Worm (Caenorhabditis elegans) whole organism, young adult: ENCODE data around the gene let-99.

Source experiments
- B0035.1 ChIP-seq: sonication (generic microtip); optimal IDR thresholded peaks from 2 replicates; lab custom pipeline; 2016; ENCODE audit warnings: missing genetic modification characterization, mild to moderate bottlenecking, missing compliant biosample characterization, missing genotype, missing genetic modification reagents
- B0261.1 ChIP-seq: sonication (generic microtip); optimal IDR thresholded peaks from 2 replicates; lab custom pipeline; 2016; ENCODE audit warnings: mild to moderate bottlenecking, missing genetic modification characterization, moderate library complexity, missing compliant biosample characterization
- B0336.3 ChIP-seq: fragments of 200-800 bp; sonication (Bioruptor generic); IDR thresholded peaks from 2 replicates; pipeline ENCODE4 v1.3.6; 2022; ENCODE audit warnings: missing genetic modification characterization, missing compliant biosample characterization
- C17E4.6 ChIP-seq: fragments of 200-800 bp; sonication (Bioruptor generic); IDR thresholded peaks from 2 replicates; pipeline ENCODE4 v1.3.6; 2022; ENCODE audit warnings: missing genetic modification reagents, missing genetic modification characterization, missing compliant biosample characterization
- F33H1.4 ChIP-seq: fragments of 200-800 bp; sonication (Bioruptor generic); IDR thresholded peaks from 2 replicates; pipeline ENCODE4 v1.3.6; 2022; ENCODE audit warnings: missing genetic modification reagents, missing genetic modification characterization, missing compliant biosample characterization
- F39B2.1 ChIP-seq: fragments of 200-800 bp; sonication (Bioruptor generic); IDR thresholded peaks from 2 replicates; pipeline ENCODE4 v1.3.6; 2022; ENCODE audit warnings: missing genetic modification reagents, missing genetic modification characterization, missing compliant biosample characterization
- F49E8.2 ChIP-seq: sonication (generic microtip); optimal IDR thresholded peaks from 3 replicates; lab custom pipeline; 2017; ENCODE audit warnings: missing genetic modification characterization, mild to moderate bottlenecking, missing compliant biosample characterization, antibody characterized with exemption, moderate library complexity; ENCODE audit not compliant: insufficient read depth
- F52B5.7 ChIP-seq: sonication (generic microtip); optimal IDR thresholded peaks from 2 replicates; lab custom pipeline; 2016; ENCODE audit warnings: mild to moderate bottlenecking, missing genetic modification characterization, missing compliant biosample characterization
- F55B11.4 ChIP-seq: sonication (generic microtip); optimal IDR thresholded peaks from 2 replicates; lab custom pipeline; 2016; ENCODE audit warnings: missing compliant biosample characterization, missing genetic modification characterization, borderline replicate concordance; ENCODE audit not compliant: insufficient read depth
- T26A5.8 ChIP-seq: sonication (generic microtip); optimal IDR thresholded peaks from 2 replicates; lab custom pipeline; 2016; ENCODE audit warnings: missing genetic modification characterization, missing compliant biosample characterization
- Y56A3A.18 ChIP-seq: fragments of 200-800 bp; sonication (Bioruptor generic); IDR thresholded peaks from 2 replicates; pipeline ENCODE4 v1.3.6; 2022; ENCODE audit warnings: missing genetic modification reagents, missing genetic modification characterization, missing compliant biosample characterization
- Y67H2A.10 ChIP-seq: fragments of 200-800 bp; sonication (Bioruptor generic); conservative IDR thresholded peaks from 2 replicates; pipeline ENCODE4 v1.3.6; 2022; ENCODE audit warnings: missing genetic modification reagents, missing genetic modification characterization, missing compliant biosample characterization
- Y79H2A.3 ChIP-seq: fragments of 200-800 bp; sonication (Bioruptor generic); conservative IDR thresholded peaks from 2 replicates; pipeline ENCODE4 v1.3.6; 2022; ENCODE audit warnings: missing genetic modification reagents, missing genetic modification characterization, missing compliant biosample characterization
- Y95B8A.8 ChIP-seq: fragments of 200-800 bp; sonication (Bioruptor generic); IDR thresholded peaks from 2 replicates; pipeline ENCODE4 v1.3.6; 2022; ENCODE audit warnings: missing genetic modification reagents, missing genetic modification characterization, missing compliant biosample characterization
- akir-1 ChIP-seq: fragments of 200-800 bp; sonication (Bioruptor generic); optimal IDR thresholded peaks from 2 replicates; lab custom pipeline; 2018; ENCODE audit warnings: mild to moderate bottlenecking, missing genetic modification characterization, moderate library complexity, missing compliant biosample characterization
- ama-1 ChIP-seq, 3 experiments: fragments of 150-350 bp in 1 of 3; sonication (generic microtip) in 2 of 3; optimal IDR thresholded peaks; 2 replicates each; lab custom pipeline; 2014 to 2018; ENCODE audit warnings: missing biosample characterization in 2 of 3, missing genetic modification characterization in 2 of 3, missing genetic modification reagents in 2 of 3
- aptf-2 ChIP-seq: fragments of 200-800 bp; sonication (Bioruptor generic); conservative IDR thresholded peaks from 2 replicates; pipeline ENCODE4 v1.3.6; 2022; ENCODE audit warnings: missing genetic modification reagents, missing genetic modification characterization, missing compliant biosample characterization
- atf-7 ChIP-seq: sonication (generic microtip); optimal IDR thresholded peaks from 2 replicates; lab custom pipeline; 2017; ENCODE audit warnings: mild to moderate bottlenecking, missing genetic modification characterization, missing compliant biosample characterization
- athp-1 ChIP-seq: sonication (generic microtip); optimal IDR thresholded peaks from 2 replicates; lab custom pipeline; 2017; ENCODE audit warnings: mild to moderate bottlenecking, missing genetic modification characterization, missing compliant biosample characterization
- attf-6 ChIP-seq: fragments of 200-800 bp; sonication (Bioruptor generic); IDR thresholded peaks from 2 replicates; pipeline ENCODE4 v1.3.6; 2022; ENCODE audit warnings: missing genetic modification reagents, missing genetic modification characterization, missing compliant biosample characterization
- bed-2 ChIP-seq: fragments of 200-800 bp; sonication (Bioruptor generic); IDR thresholded peaks from 2 replicates; pipeline ENCODE4 v1.3.6; 2022; ENCODE audit warnings: missing genetic modification reagents, missing genetic modification characterization, missing compliant biosample characterization
- ccch-3 ChIP-seq: fragments of 200-800 bp; sonication (Bioruptor generic); optimal IDR thresholded peaks from 2 replicates; lab custom pipeline; 2018; ENCODE audit warnings: mild to moderate bottlenecking, missing genetic modification characterization, missing compliant biosample characterization
- ceh-100 ChIP-seq: fragments of 200-800 bp; sonication (Bioruptor generic); IDR thresholded peaks from 2 replicates; pipeline ENCODE4 v1.3.6; 2022; ENCODE audit warnings: missing genetic modification reagents, missing genetic modification characterization, missing compliant biosample characterization
- ceh-27 ChIP-seq: fragments of 200-800 bp; sonication (Bioruptor generic); optimal IDR thresholded peaks from 2 replicates; lab custom pipeline; 2018; ENCODE audit warnings: mild to moderate bottlenecking, missing genetic modification characterization, moderate library complexity, missing compliant biosample characterization
- ceh-58 ChIP-seq: fragments of 200-800 bp; sonication (Bioruptor generic); IDR thresholded peaks from 2 replicates; pipeline ENCODE4 v1.3.6; 2022; ENCODE audit warnings: missing genetic modification characterization, missing compliant biosample characterization
- ceh-91 ChIP-seq: fragments of 200-800 bp; sonication (Bioruptor generic); IDR thresholded peaks from 2 replicates; pipeline ENCODE4 v1.3.6; 2022; ENCODE audit warnings: missing genetic modification reagents, missing genetic modification characterization, missing compliant biosample characterization
- dpff-1 ChIP-seq: sonication (generic microtip); optimal IDR thresholded peaks from 2 replicates; lab custom pipeline; 2017; ENCODE audit warnings: mild to moderate bottlenecking, missing genetic modification characterization, missing compliant biosample characterization
- ekl-4 ChIP-seq: fragments of 200-800 bp; sonication (Bioruptor generic); IDR thresholded peaks from 2 replicates; pipeline ENCODE4 v1.3.6; 2022; ENCODE audit warnings: missing genetic modification reagents, missing genetic modification characterization, missing compliant biosample characterization
- fkh-3 ChIP-seq: sonication (generic microtip); optimal IDR thresholded peaks from 2 replicates; lab custom pipeline; 2016; ENCODE audit warnings: mild to moderate bottlenecking, missing genetic modification characterization, missing compliant biosample characterization
- hrde-1 ChIP-seq: sonication (generic microtip); optimal IDR thresholded peaks from 2 replicates; lab custom pipeline; 2016; ENCODE audit warnings: missing genetic modification characterization, mild to moderate bottlenecking, missing compliant biosample characterization, moderate library complexity, missing genotype, missing genetic modification reagents, borderline replicate concordance
- hsf-1 ChIP-seq: fragments of 200-800 bp; sonication (Bioruptor generic); IDR thresholded peaks from 2 replicates; pipeline ENCODE4 v1.3.6; 2022; ENCODE audit warnings: missing genetic modification reagents, missing genetic modification characterization, missing compliant biosample characterization
- lin-54 ChIP-seq: fragments of 200-800 bp; sonication (Bioruptor generic); optimal IDR thresholded peaks from 2 replicates; lab custom pipeline; 2018; ENCODE audit warnings: mild to moderate bottlenecking, missing genetic modification characterization, missing compliant biosample characterization
- lsl-1 ChIP-seq: fragments of 200-800 bp; sonication (Bioruptor generic); optimal IDR thresholded peaks from 2 replicates; lab custom pipeline; 2018; ENCODE audit warnings: mild to moderate bottlenecking, missing genetic modification characterization, moderate library complexity, missing compliant biosample characterization
- madf-3 ChIP-seq: fragments of 200-800 bp; sonication (Bioruptor generic); IDR thresholded peaks from 2 replicates; pipeline ENCODE4 v1.3.6; 2022; ENCODE audit warnings: missing genetic modification reagents, missing genetic modification characterization, missing compliant biosample characterization
- nhr-179 ChIP-seq: sonication (generic microtip); optimal IDR thresholded peaks from 2 replicates; lab custom pipeline; 2016; ENCODE audit warnings: mild to moderate bottlenecking, missing genetic modification characterization, missing compliant biosample characterization
- pbrm-1 ChIP-seq: fragments of 200-800 bp; sonication (Bioruptor generic); IDR thresholded peaks from 2 replicates; pipeline ENCODE4 v1.3.6; 2022; ENCODE audit warnings: missing genetic modification reagents, missing genetic modification characterization, missing compliant biosample characterization
- repo-1 ChIP-seq: sonication (generic microtip); optimal IDR thresholded peaks from 2 replicates; lab custom pipeline; 2017; ENCODE audit warnings: mild to moderate bottlenecking, missing genetic modification characterization, missing compliant biosample characterization
- snpc-3.4 ChIP-seq: sonication (generic microtip); optimal IDR thresholded peaks from 2 replicates; lab custom pipeline; 2017; ENCODE audit warnings: missing genetic modification characterization, mild to moderate bottlenecking, missing compliant biosample characterization, antibody characterized with exemption, moderate library complexity, missing genotype, missing genetic modification reagents
- unc-130 ChIP-seq: sonication (generic microtip); optimal IDR thresholded peaks from 2 replicates; lab custom pipeline; 2016; ENCODE audit warnings: missing genetic modification reagents, missing genetic modification characterization, missing compliant biosample characterization
- xnd-1 ChIP-seq: sonication (generic microtip); optimal IDR thresholded peaks from 2 replicates; lab custom pipeline; 2016; ENCODE audit warnings: missing genotype, missing genetic modification reagents, missing genetic modification characterization, missing compliant biosample characterization
- zfh-2 ChIP-seq: fragments of 200-800 bp; sonication (Bioruptor generic); conservative IDR thresholded peaks from 2 replicates; pipeline ENCODE4 v1.3.6; 2022; ENCODE audit warnings: missing genetic modification reagents, missing genetic modification characterization, missing compliant biosample characterization

let-99 gene

DNA sequence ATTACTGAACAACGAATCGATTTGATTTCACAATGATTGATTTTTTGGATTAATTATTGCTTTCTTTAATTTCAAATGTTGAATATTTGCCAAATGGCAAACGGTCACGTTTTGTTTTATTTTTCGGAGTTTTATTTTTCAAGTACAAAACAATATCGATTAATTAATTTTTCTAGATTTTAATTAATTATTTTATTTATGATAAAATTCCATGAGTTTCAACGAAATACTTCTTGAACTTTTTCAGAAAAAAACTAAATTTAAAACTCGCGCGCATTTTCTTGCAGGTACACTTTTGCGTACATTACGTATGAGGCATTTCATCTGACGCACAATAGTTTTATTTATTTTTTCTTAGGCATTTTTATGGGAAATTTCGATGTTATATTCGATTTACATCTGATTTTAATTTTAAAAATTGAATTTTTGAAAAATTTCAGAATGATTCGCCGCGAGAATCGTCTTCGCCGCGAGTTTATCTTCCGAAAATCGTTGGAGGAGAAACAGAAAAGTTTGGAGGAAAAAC is 8.7 kb upstream of the let-99 start, which contains the start of the genes ZK795.2 and ZK795.3 (continued):
- TF ChIP-seq Y67H2A.10 (GFP tag; lab: Robert Waterston, UW) (no peak), akir-1 (GFP tag; lab: Kevin White, UChicago) (no peak)

DNA sequence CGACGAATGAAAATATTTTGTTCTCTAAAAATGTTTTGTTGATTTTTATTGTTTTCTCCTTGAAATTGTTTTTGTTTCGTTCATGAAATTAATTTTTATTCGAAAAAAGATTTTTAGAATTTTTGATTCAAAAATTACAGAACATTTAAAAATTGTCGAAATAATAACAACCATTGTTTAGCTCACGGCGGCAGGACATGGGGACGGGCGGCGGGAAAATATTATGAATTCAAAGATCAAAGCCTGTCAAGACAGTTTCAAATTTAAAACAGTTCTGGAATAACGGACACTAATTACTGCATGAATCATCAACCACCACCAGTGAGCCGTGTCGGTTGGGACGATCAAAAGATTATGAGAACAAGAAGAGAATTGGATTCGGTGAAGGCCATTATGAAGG is 7.1 kb upstream of the let-99 start, which contains the start of gene snb-7:
snb-7 (plus strand) TSS at position 301 of the 400 bp plus-strand sequence.
- TF ChIP-seq fkh-3 = no peak
- no peak for TF ChIP-seq xnd-1 (tag; lab: Kevin White, UChicago)
- TF ChIP-seq madf-3 (GFP tag; lab: Robert Waterston, UW) = 0 out of 2 replicates have a peak, but pooled peaks have one; percentile 61
- TF ChIP-seq ceh-58 = no peak
- TF ChIP-seq ceh-27 = no peak
- no peak for TF ChIP-seq athp-1 (tag; lab: Kevin White, UChicago)
- TF ChIP-seq Y56A3A.18 (GFP tag; lab: Robert Waterston, UW) = 0 out of 2 replicates have a peak, but pooled peaks have one; percentile 26
- no peak for TF ChIP-seq Y79H2A.3 (GFP tag; lab: Robert Waterston, UW)
- no peak for TF ChIP-seq aptf-2 (GFP tag; lab: Robert Waterston, UW)

DNA sequence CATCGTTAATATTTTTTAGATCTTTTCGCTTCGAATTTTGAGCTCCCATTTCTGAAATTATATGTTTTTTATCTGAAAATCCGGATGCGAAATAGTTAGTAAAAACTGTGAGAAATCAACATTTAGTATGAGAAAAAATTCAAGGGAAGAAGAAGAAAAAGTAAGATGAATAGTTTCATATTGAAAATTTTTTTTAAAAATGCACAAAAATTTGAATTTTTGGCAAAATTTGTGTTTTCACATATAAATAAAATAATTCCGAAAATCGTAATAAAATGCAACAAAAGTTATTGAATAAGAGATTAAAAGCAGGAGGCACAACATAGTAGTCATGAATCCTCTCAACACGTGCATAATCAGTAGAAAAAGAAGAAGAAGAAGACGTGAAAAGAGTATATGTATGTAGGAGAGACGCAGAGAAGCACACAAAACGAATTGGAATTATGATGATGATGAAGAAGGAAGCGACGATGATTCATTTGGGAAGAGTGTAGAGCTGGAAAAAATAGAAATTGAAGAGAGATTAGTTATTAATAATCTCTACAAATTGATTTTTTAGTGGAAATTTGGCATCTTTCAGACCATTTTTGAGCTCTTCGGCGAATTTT is 1.6 kb upstream of the let-99 start, which contains the start of gene eak-7:
eak-7 (minus strand) TSS at position 51 of the 608 bp plus-strand sequence.
- TF ChIP-seq ama-1 (optimal IDR thresholded peaks at IDR 0.05; lab: Kevin White, UChicago) (no peak), ama-1 (GFP tag; optimal IDR thresholded peaks at IDR 0.05; lab: Kevin White, UChicago) (no peak), hsf-1 (GFP tag; lab: Robert Waterston, UW) (0 out of 2 replicates have a peak, but pooled peaks have one; percentile 28)

DNA sequence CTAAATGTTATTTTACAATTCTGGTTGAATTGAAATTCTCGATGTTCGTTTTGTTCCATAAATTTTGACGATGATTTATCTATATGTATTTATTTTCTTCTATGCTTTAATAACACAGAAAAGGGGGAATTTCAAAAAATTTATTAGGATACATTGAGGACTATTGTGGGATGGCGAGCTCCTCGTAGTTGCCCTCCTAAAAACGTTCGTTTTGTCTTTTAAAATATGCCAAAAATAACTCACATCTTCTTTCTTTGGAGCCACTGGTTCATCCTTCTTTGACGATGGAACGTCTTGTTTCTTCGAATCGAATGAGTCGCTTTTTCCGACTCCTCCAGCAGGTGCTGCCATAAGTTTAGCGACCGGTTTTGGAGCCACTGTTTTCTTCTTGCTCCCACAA is 2.9 kb downstream of the let-99 start:
- TF ChIP-seq C17E4.6 (peak; percentile 54; the same call in 1 of the 2 replicates), attf-6 (GFP tag; lab: Robert Waterston, UW) (0 out of 2 replicates have a peak, but pooled peaks have one; percentile 41), B0035.1 (no peak), lin-54 (GFP tag; lab: Kevin White, UChicago) (peak; percentile 7), F39B2.1 (GFP tag; lab: Robert Waterston, UW) (no peak), dpff-1 (no peak), B0336.3 (GFP tag; lab: Robert Waterston, UW) (peak; percentile 66), Y95B8A.8 (GFP tag; lab: Robert Waterston, UW) (no peak), ceh-100 (GFP tag; lab: Robert Waterston, UW) (no peak), repo-1 (tag; lab: Kevin White, UChicago) (peak; percentile 53), ceh-91 (GFP tag; lab: Robert Waterston, UW) (no peak), F33H1.4 (no peak), zfh-2 (no peak), snpc-3.4 (tag; lab: Kevin White, UChicago) (no peak), madf-3 (GFP tag; lab: Robert Waterston, UW) (no peak), lsl-1 (GFP tag; lab: Kevin White, UChicago) (no peak), ccch-3 (GFP tag; lab: Kevin White, UChicago) (no peak), ekl-4 (GFP tag; lab: Robert Waterston, UW) (peak; percentile 57), atf-7 (tag; lab: Kevin White, UChicago) (peak; percentile 1), B0261.1 (tag; lab: Kevin White, UChicago) (no peak), hrde-1 (tag; lab: Kevin White, UChicago) (peak; percentile 61), unc-130 (peak; percentile 33), F52B5.7 (peak; percentile 38), nhr-179 (tag; lab: Kevin White, UChicago) (no peak), pbrm-1 (GFP tag; lab: Robert Waterston, UW) (no peak), T26A5.8 (tag; lab: Kevin White, UChicago) (peak; percentile 1), bed-2 (no peak), F49E8.2 (tag; lab: Kevin White, UChicago) (peak; percentile 61), F55B11.4 (tag; lab: Kevin White, UChicago) (no peak)
